Fruit fly (Drosophila melanogaster) whole organism, embryonic: ENCODE measurements around the gene CG6766.

Experiments used
- Aef1 ChIP-seq: fragments of 200-800 bp; sonication (Bioruptor generic); IDR thresholded peaks from 3 replicates; pipeline ENCODE4 v1.3.6; 2022; ENCODE audit warnings: missing biosample characterization, missing genetic modification characterization
- CG10543 ChIP-seq: fragments of 200-800 bp; sonication (Bioruptor generic); optimal IDR thresholded peaks from 3 replicates; lab custom pipeline; 2017; ENCODE audit warnings: missing biosample characterization, mild to moderate bottlenecking, missing genetic modification characterization, moderate library complexity
- CG12299 ChIP-seq: fragments of 200-800 bp; sonication (Bioruptor generic); optimal IDR thresholded peaks from 2 replicates; lab custom pipeline; 2018; ENCODE audit warnings: missing biosample characterization, mild to moderate bottlenecking, missing genetic modification characterization
- CG13775 ChIP-seq: fragments of 200-800 bp; sonication (Bioruptor generic); optimal IDR thresholded peaks from 3 replicates; lab custom pipeline; 2017; ENCODE audit warnings: missing biosample characterization, mild to moderate bottlenecking, missing genetic modification characterization
- CG13894 ChIP-seq: fragments of 200-800 bp; sonication (Bioruptor generic); optimal IDR thresholded peaks from 3 replicates; lab custom pipeline; 2018; ENCODE audit warnings: missing biosample characterization, mild to moderate bottlenecking, missing genetic modification characterization, moderate library complexity
- CG14441 ChIP-seq: fragments of 200-800 bp; sonication (Bioruptor generic); IDR thresholded peaks from 2 replicates; pipeline ENCODE4 v1.3.6; 2022; ENCODE audit warnings: missing biosample characterization, missing genetic modification characterization
- CG1529 ChIP-seq: fragments of 200-800 bp; sonication (Bioruptor generic); optimal IDR thresholded peaks from 3 replicates; lab custom pipeline; 2018; ENCODE audit warnings: missing biosample characterization, missing genetic modification characterization
- CG1602 ChIP-seq: fragments of 200-800 bp; sonication (Bioruptor generic); optimal IDR thresholded peaks from 3 replicates; lab custom pipeline; 2016; ENCODE audit warnings: missing biosample characterization, missing genetic modification characterization
- CG16815 ChIP-seq: fragments of 200-800 bp; sonication (Bioruptor generic); optimal IDR thresholded peaks from 3 replicates; lab custom pipeline; 2017; ENCODE audit warnings: missing biosample characterization, mild to moderate bottlenecking, missing genetic modification characterization
- CG17361 ChIP-seq: fragments of 200-800 bp; sonication (Bioruptor generic); IDR thresholded peaks from 3 replicates; pipeline ENCODE4 v1.3.6; 2022; ENCODE audit warnings: missing biosample characterization, missing genetic modification characterization
- CG17829 ChIP-seq: fragments of 200-800 bp; optimal IDR thresholded peaks from 2 replicates; lab custom pipeline; 2019; ENCODE audit warnings: missing biosample characterization, mild to moderate bottlenecking, missing genetic modification characterization, moderate library complexity
- CG18011 ChIP-seq: fragments of 200-800 bp; sonication (Bioruptor generic); optimal IDR thresholded peaks from 2 replicates; lab custom pipeline; 2017; ENCODE audit warnings: missing biosample characterization, missing genetic modification characterization, mild to moderate bottlenecking, moderate library complexity, missing genotype
- CG18764 ChIP-seq: fragments of 200-800 bp; sonication (Bioruptor generic); optimal IDR thresholded peaks from 3 replicates; lab custom pipeline; 2016; ENCODE audit warnings: missing biosample characterization, missing genetic modification characterization
- CG2116 ChIP-seq: fragments of 200-800 bp; sonication (Bioruptor generic); optimal IDR thresholded peaks from 3 replicates; lab custom pipeline; 2018; ENCODE audit warnings: missing biosample characterization, mild to moderate bottlenecking, missing genetic modification characterization
- CG32767 ChIP-seq: fragments of 200-800 bp; sonication (Bioruptor generic); IDR thresholded peaks from 2 replicates; pipeline ENCODE4 v1.3.6; 2022; ENCODE audit warnings: missing biosample characterization, missing genetic modification characterization
- CG4707 ChIP-seq: fragments of 200-800 bp; sonication (Bioruptor generic); optimal IDR thresholded peaks from 2 replicates; lab custom pipeline; 2018; ENCODE audit warnings: missing biosample characterization, mild to moderate bottlenecking, missing genetic modification characterization, moderate library complexity
- CG8359 ChIP-seq: fragments of 200-800 bp; sonication (Bioruptor generic); optimal IDR thresholded peaks from 2 replicates; lab custom pipeline; 2017; ENCODE audit warnings: missing biosample characterization, mild to moderate bottlenecking, missing genetic modification characterization, borderline replicate concordance
- CoRest ChIP-seq: fragments of 200-800 bp; sonication (Bioruptor generic); optimal IDR thresholded peaks from 3 replicates; lab custom pipeline; 2018; ENCODE audit warnings: missing biosample characterization, mild to moderate bottlenecking, missing genetic modification characterization, moderate library complexity
- CrebB ChIP-seq: fragments of 200-800 bp; sonication (Bioruptor generic); optimal IDR thresholded peaks from 3 replicates; lab custom pipeline; 2018; ENCODE audit warnings: missing biosample characterization, mild to moderate bottlenecking, missing genetic modification characterization
- HHEX ChIP-seq: fragments of 200-800 bp; sonication (Bioruptor generic); optimal IDR thresholded peaks from 3 replicates; lab custom pipeline; 2017; ENCODE audit warnings: missing biosample characterization, mild to moderate bottlenecking, missing genetic modification characterization, missing genetic modification reagents
- Hr39 ChIP-seq: fragments of >200 bp; optimal IDR thresholded peaks from 2 replicates; lab custom pipeline; 2017
- Lhr ChIP-seq: fragments of 200-800 bp; sonication (Bioruptor generic); optimal IDR thresholded peaks from 3 replicates; lab custom pipeline; 2017; ENCODE audit warnings: mild to moderate bottlenecking, missing biosample characterization, missing genetic modification reagents, missing genetic modification characterization
- MESR4 ChIP-seq: fragments of 200-800 bp; sonication (Bioruptor generic); optimal IDR thresholded peaks from 2 replicates; lab custom pipeline; 2018; ENCODE audit warnings: missing biosample characterization, mild to moderate bottlenecking, missing genetic modification characterization, moderate library complexity
- NK7.1 ChIP-seq: fragments of 200-800 bp; sonication (Bioruptor generic); optimal IDR thresholded peaks from 3 replicates; lab custom pipeline; 2016; ENCODE audit warnings: missing biosample characterization, missing genetic modification characterization
- Nf-YA ChIP-seq: fragments of 200-800 bp; sonication (Bioruptor generic); IDR thresholded peaks from 2 replicates; pipeline ENCODE4 v1.3.6; 2022; ENCODE audit warnings: missing biosample characterization, missing genetic modification characterization
- Optix ChIP-seq: fragments of 200-800 bp; sonication (Bioruptor generic); IDR thresholded peaks from 3 replicates; pipeline ENCODE4 v1.3.6; 2022; ENCODE audit warnings: missing biosample characterization, missing genetic modification characterization
- PHDP ChIP-seq: fragments of 200-800 bp; sonication (Bioruptor generic); optimal IDR thresholded peaks from 3 replicates; lab custom pipeline; 2018; ENCODE audit warnings: missing biosample characterization, mild to moderate bottlenecking, missing genetic modification characterization, moderate library complexity
- ab ChIP-seq: fragments of 200-800 bp; sonication (Bioruptor generic); optimal IDR thresholded peaks from 2 replicates; lab custom pipeline; 2016; ENCODE audit warnings: missing biosample characterization, missing genetic modification characterization
- ap ChIP-seq: fragments of 200-800 bp; sonication (Bioruptor generic); IDR thresholded peaks from 2 replicates; pipeline ENCODE4 v1.3.6; 2022; ENCODE audit warnings: missing biosample characterization, missing genetic modification characterization
- ash1 ChIP-seq: fragments of 200-800 bp; sonication (Bioruptor generic); optimal IDR thresholded peaks from 2 replicates; lab custom pipeline; 2018; ENCODE audit warnings: missing biosample characterization, mild to moderate bottlenecking, missing genetic modification characterization
- bbx ChIP-seq: fragments of 200-800 bp; sonication (Bioruptor generic); IDR thresholded peaks from 2 replicates; pipeline ENCODE4 v1.3.6; 2022; ENCODE audit warnings: missing biosample characterization, missing genetic modification characterization; ENCODE audit not compliant: partially characterized antibody
- bcd ChIP-seq: fragments of 200-800 bp; sonication (Bioruptor generic); optimal IDR thresholded peaks from 2 replicates; lab custom pipeline; 2017; ENCODE audit warnings: missing biosample characterization, mild to moderate bottlenecking, missing genetic modification characterization
- bowl ChIP-seq: fragments of 200-800 bp; sonication (Bioruptor generic); IDR thresholded peaks from 2 replicates; pipeline ENCODE4 v1.3.6; 2022; ENCODE audit warnings: missing biosample characterization, missing genetic modification characterization
- crp ChIP-seq, 2 experiments: fragments of 200-800 bp; sonication (Bioruptor generic); optimal IDR thresholded peaks; 2 replicates in 1 of 2; 3 replicates in 1 of 2; lab custom pipeline; 2017; ENCODE audit warnings: missing biosample characterization in 2 of 2, missing genetic modification characterization in 2 of 2, mild to moderate bottlenecking in 1 of 2, moderate library complexity in 1 of 2
- esg ChIP-seq: fragments of 200-800 bp; sonication (Bioruptor generic); conservative IDR thresholded peaks from 2 replicates; pipeline ENCODE4 v1.3.6; 2022; ENCODE audit warnings: missing biosample characterization, missing genetic modification characterization
- eyg ChIP-seq: fragments of 200-800 bp; sonication (Bioruptor generic); optimal IDR thresholded peaks from 3 replicates; lab custom pipeline; 2016; ENCODE audit warnings: missing biosample characterization, missing genetic modification characterization
- kay ChIP-seq: fragments of 200-800 bp; sonication (Bioruptor generic); optimal IDR thresholded peaks from 2 replicates; lab custom pipeline; 2016; ENCODE audit warnings: missing biosample characterization, missing genetic modification characterization
- lbe ChIP-seq: fragments of 200-800 bp; sonication (Bioruptor generic); optimal IDR thresholded peaks from 2 replicates; lab custom pipeline; 2016; ENCODE audit warnings: missing biosample characterization, mild to moderate bottlenecking, missing genetic modification characterization
- nmo ChIP-seq: fragments of 200-800 bp; sonication (Bioruptor generic); optimal IDR thresholded peaks from 2 replicates; lab custom pipeline; 2018; ENCODE audit warnings: missing biosample characterization, mild to moderate bottlenecking, missing genetic modification characterization, moderate library complexity
- nom ChIP-seq: fragments of 200-800 bp; sonication (Bioruptor generic); optimal IDR thresholded peaks from 2 replicates; lab custom pipeline; 2017; ENCODE audit warnings: missing biosample characterization, missing genetic modification characterization, mild to moderate bottlenecking, moderate library complexity, missing genetic modification reagents
- peb ChIP-seq: fragments of 200-800 bp; sonication (Bioruptor generic); IDR thresholded peaks from 2 replicates; pipeline ENCODE4 v1.3.6; 2022; ENCODE audit warnings: missing biosample characterization, missing genetic modification characterization
- pfk ChIP-seq: fragments of 200-800 bp; sonication (Bioruptor generic); optimal IDR thresholded peaks from 2 replicates; lab custom pipeline; 2018; ENCODE audit warnings: missing biosample characterization, mild to moderate bottlenecking, missing genetic modification characterization, moderate library complexity
- pho ChIP-seq: fragments of 200-800 bp; sonication (Bioruptor generic); optimal IDR thresholded peaks from 2 replicates; lab custom pipeline; 2016; ENCODE audit warnings: missing biosample characterization, missing genetic modification characterization
- rib ChIP-seq: fragments of 200-800 bp; sonication (Bioruptor generic); IDR thresholded peaks from 2 replicates; pipeline ENCODE4 v1.3.6; 2022; ENCODE audit warnings: missing biosample characterization, missing genetic modification characterization
- row ChIP-seq: fragments of 200-800 bp; sonication (Bioruptor generic); IDR thresholded peaks from 3 replicates; pipeline ENCODE4 v1.3.6; 2022; ENCODE audit warnings: missing biosample characterization, missing genetic modification characterization
- salm ChIP-seq: fragments of 200-800 bp; sonication (Bioruptor generic); optimal IDR thresholded peaks from 2 replicates; lab custom pipeline; 2018; ENCODE audit warnings: missing biosample characterization, mild to moderate bottlenecking, missing genetic modification characterization
- sens ChIP-seq: fragments of 200-800 bp; sonication (Bioruptor generic); peaks from one replicate; lab custom pipeline; 2016; ENCODE audit warnings: missing biosample characterization, missing genetic modification characterization
- sqz ChIP-seq: fragments of 200-800 bp; sonication (Bioruptor generic); optimal IDR thresholded peaks from 3 replicates; lab custom pipeline; 2018; ENCODE audit warnings: missing biosample characterization, mild to moderate bottlenecking, missing genetic modification characterization
- tap ChIP-seq: fragments of 200-800 bp; optimal IDR thresholded peaks from 3 replicates; lab custom pipeline; 2019; ENCODE audit warnings: missing biosample characterization, mild to moderate bottlenecking, missing genetic modification characterization, moderate library complexity

The CG6766 gene

dm6 chr2L:12044613-12045350 lies 4.3 kb upstream of the CG6766 start, which contains the start of gene CG6785 (continued):
- TF ChIP-seq rib (GFP tag; lab: Robert Waterston, UW) (no peak; the same call in 1 of the 2 replicates), CG18011 (GFP tag; lab: Kevin White, UChicago) (peak; percentile 63), Hr39 (no peak), Optix (no peak), bcd (GFP tag; lab: Kevin White, UChicago) (peak; percentile 66), CG18764 (GFP tag; lab: Kevin White, UChicago) (peak; percentile 87), NK7.1 (GFP tag; lab: Kevin White, UChicago) (peak; percentile 84), ash1 (GFP tag; lab: Kevin White, UChicago) (peak; percentile 78), CG4707 (GFP tag; lab: Kevin White, UChicago) (peak; percentile 95), PHDP (tag; lab: Kevin White, UChicago) (peak; percentile 89), row (GFP tag; lab: Robert Waterston, UW) (0 out of 3 replicates have a peak, but pooled peaks have one; percentile 47), CG14441 (peak; percentile 28; the same call in 1 of the 2 replicates), CG32767 (GFP tag; lab: Robert Waterston, UW) (no peak), salm (tag; lab: Kevin White, UChicago) (peak; percentile 86), ap (no peak), CG8359 (peak; percentile 57), peb (no peak), kay (GFP tag; lab: Kevin White, UChicago) (peak; percentile 77), Aef1 (no peak), bowl (no peak), crp (GFP tag; optimal IDR thresholded peaks at IDR 0.05; lab: Kevin White, UChicago) (peak in 1 of 2 experiments; percentile 50), CG13775 (GFP tag; lab: Kevin White, UChicago) (peak; percentile 32), MESR4 (peak; percentile 48), CG1529 (GFP tag; lab: Kevin White, UChicago) (peak; percentile 89), CG17361 (GFP tag; lab: Robert Waterston, UW) (peak; percentile 63; the same call in 2 of the 3 replicates), Lhr (peak; percentile 78), Nf-YA (no peak; the same call in 1 of the 2 replicates), CrebB (tag; lab: Kevin White, UChicago) (peak; percentile 96), CG2116 (GFP tag; lab: Kevin White, UChicago) (peak; percentile 79), tap (peak; percentile 76), nom (GFP tag; lab: Kevin White, UChicago) (peak; percentile 77), CG17829 (tag; lab: Kevin White, UChicago) (peak; percentile 29), pfk (peak; percentile 73), esg (GFP tag; lab: Robert Waterston, UW) (no peak), CoRest (tag; lab: Kevin White, UChicago) (peak; percentile 70), CG1602 (GFP tag; lab: Kevin White, UChicago) (peak; percentile 65), nmo (GFP tag; lab: Kevin White, UChicago) (peak; percentile 24), eyg (peak; percentile 90), CG12299 (tag; lab: Kevin White, UChicago) (peak; percentile 89), pho (peak; percentile 76), lbe (peak; percentile 85), sqz (GFP tag; lab: Kevin White, UChicago) (peak; percentile 80), CG13894 (tag; lab: Kevin White, UChicago) (peak; percentile 72), sens (GFP tag; lab: Kevin White, UChicago) (peak; percentile 99), CG16815 (GFP tag; lab: Kevin White, UChicago) (no peak), HHEX (GFP tag; lab: Kevin White, UChicago) (peak; percentile 92), bbx (GFP tag; lab: Robert Waterston, UW) (no peak), CG10543 (GFP tag; lab: Kevin White, UChicago) (peak; percentile 93), ab (GFP tag; lab: Kevin White, UChicago) (no peak)
